Fruit fly (Drosophila melanogaster): ENCODE results near the gene Prat2.

The Prat2 gene

dm6 chr3L:6871296-6871695 lies 43.4 kb downstream of the Prat2 start (continued):
- peak; percentile 80 for TF ChIP-seq Met (GFP tag; optimal IDR thresholded peaks at IDR 0.05)
- TF ChIP-seq CG6276 (GFP tag; optimal IDR thresholded peaks at IDR 0.05), result no peak
- TF ChIP-seq CG11294 (GFP tag; IDR thresholded peaks at IDR 0.05), result no peak
- no peak for TF ChIP-seq Gug (GFP tag; IDR thresholded peaks at IDR 0.05)
- TF ChIP-seq CG3032 (tag; optimal IDR thresholded peaks at IDR 0.05), result peak; percentile 75
- no peak for TF ChIP-seq CG8119 (GFP tag; IDR thresholded peaks at IDR 0.05)
- peak; percentile 65 for TF ChIP-seq spab (GFP tag; optimal IDR thresholded peaks at IDR 0.05)
- TF ChIP-seq CG9139 (GFP tag; optimal IDR thresholded peaks at IDR 0.05), result peak; percentile 24
- TF ChIP-seq Smox (GFP tag; optimal IDR thresholded peaks at IDR 0.05), result peak; percentile 64
- no peak for TF ChIP-seq Lpt (GFP tag; optimal IDR thresholded peaks at IDR 0.05)
- TF ChIP-seq CG6163 (GFP tag; IDR thresholded peaks at IDR 0.05), result peak; percentile 70; the same call in 2 of the 3 replicates
- TF ChIP-seq CG32006 (GFP tag; optimal IDR thresholded peaks at IDR 0.05), result no peak
- peak; percentile 58 for TF ChIP-seq achi (GFP tag; optimal IDR thresholded peaks at IDR 0.05)
- TF ChIP-seq CG16779 (tag; optimal IDR thresholded peaks at IDR 0.05), result no peak
- TF ChIP-seq Ets96B (tag; optimal IDR thresholded peaks at IDR 0.05), result peak; percentile 75
- peak; percentile 56 for TF ChIP-seq CG7368 (GFP tag; optimal IDR thresholded peaks at IDR 0.05)
- peak; percentile 56 for TF ChIP-seq CG10631 (GFP tag; optimal IDR thresholded peaks at IDR 0.05)
- TF ChIP-seq dsx (GFP tag; optimal IDR thresholded peaks at IDR 0.05; ENCODE audit: poor library complexity, severe bottlenecking), result peak; percentile 50
- TF ChIP-seq pdm3 (GFP tag; optimal IDR thresholded peaks at IDR 0.05), result peak; percentile 54
- TF ChIP-seq CG8632 (GFP tag; optimal IDR thresholded peaks at IDR 0.05), result peak; percentile 53
- peak; percentile 56 for TF ChIP-seq OdsH (GFP tag; optimal IDR thresholded peaks at IDR 0.05)
- peak; percentile 60 for TF ChIP-seq Eip75B (GFP tag; optimal IDR thresholded peaks at IDR 0.05)
- no peak for TF ChIP-seq eg (GFP tag; IDR thresholded peaks at IDR 0.05)

- TF ChIP-seq Sox102F (GFP tag; optimal IDR thresholded peaks at IDR 0.05) (no peak), dac (GFP tag; optimal IDR thresholded peaks at IDR 0.05) (no peak), vri (GFP tag; optimal IDR thresholded peaks at IDR 0.05) (no peak), CG6854 (GFP tag; optimal IDR thresholded peaks at IDR 0.05) (no peak), CG10631 (GFP tag; optimal IDR thresholded peaks at IDR 0.05) (no peak), dsx (GFP tag; optimal IDR thresholded peaks at IDR 0.05; ENCODE audit: poor library complexity, severe bottlenecking) (no peak)
Observed at dm6 chr3L:6864187-6864586, 50.5 kb downstream of the Prat2 start.
